Worm (Caenorhabditis elegans) whole organism, L1 larva: Measurements from ENCODE around the gene ZK637.14.
A peak's percentile ranks its signal among the peaks of the same experiment; 100 is the strongest.

Experiments used
- C04F5.9 ChIP-seq: sonication (generic microtip); optimal IDR thresholded peaks from 2 replicates; lab custom pipeline; 2016; ENCODE audit warnings: missing genetic modification characterization, missing compliant biosample characterization
- alr-1 ChIP-seq: fragments of 200-800 bp; sonication (Bioruptor generic); optimal IDR thresholded peaks from 2 replicates; lab custom pipeline; 2018; ENCODE audit warnings: borderline replicate concordance, mild to moderate bottlenecking, missing genetic modification characterization, missing compliant biosample characterization
- ama-1 ChIP-seq: fragments of 150-350 bp; optimal IDR thresholded peaks from 2 replicates; lab custom pipeline; 2014
- blmp-1 ChIP-seq: fragments of 150-350 bp; optimal IDR thresholded peaks from 2 replicates; lab custom pipeline; 2014; ENCODE audit warnings: missing biosample characterization, missing genetic modification characterization
- ceh-82 ChIP-seq, 3 experiments: fragments of 150-350 bp in 1 of 3; sonication (generic microtip) in 2 of 3; optimal IDR thresholded peaks; 2 replicates each; lab custom pipeline; 2014 to 2017; ENCODE audit warnings: missing biosample characterization in 3 of 3, missing genetic modification characterization in 3 of 3
- ceh-88 ChIP-seq: fragments of 200-800 bp; sonication (Bioruptor generic); IDR thresholded peaks from 2 replicates; pipeline ENCODE4 v1.3.6; 2022; ENCODE audit warnings: missing genetic modification characterization, missing compliant biosample characterization
- ces-1 ChIP-seq: fragments of 150-350 bp; optimal IDR thresholded peaks from 2 replicates; lab custom pipeline; 2014; ENCODE audit warnings: missing biosample characterization, missing genetic modification reagents, missing genetic modification characterization
- dpl-1 ChIP-seq, 3 experiments: fragments of 150-350 bp in 2 of 3; sonication (generic microtip) in 1 of 3; optimal IDR thresholded peaks; 2 replicates each; lab custom pipeline; 2014 to 2017; ENCODE audit warnings: missing biosample characterization in 3 of 3, missing genetic modification characterization in 3 of 3, missing genetic modification reagents in 3 of 3
- dsc-1 ChIP-seq: sonication (generic microtip); optimal IDR thresholded peaks from 2 replicates; lab custom pipeline; 2016; ENCODE audit warnings: mild to moderate bottlenecking, missing genetic modification characterization, missing compliant biosample characterization
- efl-1 ChIP-seq, 4 experiments: fragments of 150-350 bp; optimal IDR thresholded peaks in 3 of 4; peaks in 1 of 4; 1 replicate in 1 of 4; 2 replicates in 3 of 4; lab custom pipeline; 2014; ENCODE audit warnings: missing biosample characterization in 2 of 4, missing genetic modification characterization in 2 of 4, missing genetic modification reagents in 2 of 4
- irx-1 ChIP-seq: sonication (generic microtip); optimal IDR thresholded peaks from 2 replicates; lab custom pipeline; 2016; ENCODE audit warnings: missing genetic modification characterization, missing compliant biosample characterization
- isw-1 ChIP-seq: fragments of 200-800 bp; sonication (Bioruptor generic); IDR thresholded peaks from 2 replicates; pipeline ENCODE4 v1.3.6; 2022; ENCODE audit warnings: missing genetic modification characterization, missing compliant biosample characterization
- lin-13 ChIP-seq: fragments of 150-350 bp; optimal IDR thresholded peaks from 2 replicates; lab custom pipeline; 2014; ENCODE audit warnings: missing biosample characterization, missing genetic modification reagents, missing genetic modification characterization
- lin-14 ChIP-seq: fragments of 200-800 bp; sonication (Bioruptor generic); optimal IDR thresholded peaks from 2 replicates; lab custom pipeline; 2018; ENCODE audit warnings: mild to moderate bottlenecking, missing genetic modification characterization, moderate library complexity, missing compliant biosample characterization
- lin-15B ChIP-seq: fragments of 150-350 bp; sonication (generic microtip); optimal IDR thresholded peaks from 3 replicates; lab custom pipeline; 2014; ENCODE audit warnings: missing biosample characterization, missing genetic modification characterization
- lin-35 ChIP-seq, 2 experiments: fragments of 150-350 bp; optimal IDR thresholded peaks; 2 replicates each; lab custom pipeline; 2014; ENCODE audit warnings: missing biosample characterization in 2 of 2, missing genetic modification characterization in 2 of 2, missing genetic modification reagents in 2 of 2
- lsy-2 ChIP-seq, 2 experiments: fragments of 150-350 bp; optimal IDR thresholded peaks; 2 replicates each; lab custom pipeline; 2014; ENCODE audit warnings: missing biosample characterization in 2 of 2, missing genetic modification characterization in 2 of 2
- mep-1 ChIP-seq: fragments of 150-350 bp; optimal IDR thresholded peaks from 2 replicates; lab custom pipeline; 2014; ENCODE audit warnings: missing biosample characterization, missing genetic modification characterization
- nhr-11 ChIP-seq: fragments of 150-350 bp; optimal IDR thresholded peaks from 2 replicates; lab custom pipeline; 2014; ENCODE audit warnings: missing biosample characterization, missing genetic modification characterization
- nhr-19 ChIP-seq: fragments of 200-800 bp; sonication (Bioruptor generic); conservative IDR thresholded peaks from 2 replicates; pipeline ENCODE4 v1.3.6; 2022; ENCODE audit warnings: missing genetic modification characterization, missing compliant biosample characterization
- nhr-20 ChIP-seq: sonication (generic microtip); optimal IDR thresholded peaks from 2 replicates; lab custom pipeline; 2016; ENCODE audit warnings: mild to moderate bottlenecking, missing genetic modification characterization, missing compliant biosample characterization
- nhr-237 ChIP-seq: fragments of 150-350 bp; optimal IDR thresholded peaks from 2 replicates; lab custom pipeline; 2014; ENCODE audit warnings: missing biosample characterization, missing genetic modification characterization
- nhr-28 ChIP-seq: fragments of 150-350 bp; optimal IDR thresholded peaks from 2 replicates; lab custom pipeline; 2014; ENCODE audit warnings: missing biosample characterization, missing genetic modification characterization
- nhr-47 ChIP-seq: sonication (generic microtip); optimal IDR thresholded peaks from 2 replicates; lab custom pipeline; 2016; ENCODE audit warnings: mild to moderate bottlenecking, missing genetic modification characterization, moderate library complexity, missing compliant biosample characterization
- nhr-71 ChIP-seq: sonication (generic microtip); optimal IDR thresholded peaks from 2 replicates; lab custom pipeline; 2016; ENCODE audit warnings: mild to moderate bottlenecking, missing genetic modification characterization, moderate library complexity, missing compliant biosample characterization
- nhr-84 ChIP-seq: sonication (generic microtip); optimal IDR thresholded peaks from 2 replicates; lab custom pipeline; 2017; ENCODE audit warnings: missing biosample characterization, missing genetic modification characterization
- pag-3 ChIP-seq: sonication (generic microtip); optimal IDR thresholded peaks from 2 replicates; lab custom pipeline; 2017; ENCODE audit warnings: missing genetic modification characterization, mild to moderate bottlenecking, missing compliant biosample characterization, antibody characterized with exemption, borderline replicate concordance; ENCODE audit not compliant: insufficient read depth
- snpc-4 ChIP-seq: fragments of 150-350 bp; optimal IDR thresholded peaks from 2 replicates; lab custom pipeline; 2014; ENCODE audit warnings: missing biosample characterization, missing genetic modification characterization
- snu-23 ChIP-seq: sonication (generic microtip); optimal IDR thresholded peaks from 2 replicates; lab custom pipeline; 2016; ENCODE audit warnings: missing genetic modification characterization, missing compliant biosample characterization
- sox-4 ChIP-seq: sonication (generic microtip); optimal IDR thresholded peaks from 2 replicates; lab custom pipeline; 2016; ENCODE audit warnings: missing genetic modification characterization, missing compliant biosample characterization
- sptf-1 ChIP-seq: fragments of 150-350 bp; optimal IDR thresholded peaks from 2 replicates; lab custom pipeline; 2014; ENCODE audit warnings: missing biosample characterization, missing genetic modification characterization
- sup-37 ChIP-seq: fragments of 200-800 bp; sonication (Bioruptor generic); optimal IDR thresholded peaks from 2 replicates; lab custom pipeline; 2018; ENCODE audit warnings: mild to moderate bottlenecking, missing genetic modification characterization, missing compliant biosample characterization
- unc-130 ChIP-seq: fragments of 150-350 bp; optimal IDR thresholded peaks from 2 replicates; lab custom pipeline; 2017; ENCODE audit warnings: missing biosample characterization, missing genetic modification characterization, inconsistent platforms
- unc-30 ChIP-seq: sonication (generic microtip); optimal IDR thresholded peaks from 2 replicates; lab custom pipeline; 2017; ENCODE audit warnings: missing biosample characterization, missing genetic modification characterization
- unc-62 ChIP-seq: fragments of 150-350 bp; optimal IDR thresholded peaks from 2 replicates; lab custom pipeline; 2014; ENCODE audit warnings: missing biosample characterization, missing genetic modification reagents, missing genetic modification characterization
- unc-86 ChIP-seq: sonication (generic microtip); optimal IDR thresholded peaks from 2 replicates; lab custom pipeline; 2016; ENCODE audit warnings: missing genetic modification characterization, missing compliant biosample characterization
- vab-15 ChIP-seq: sonication (generic microtip); optimal IDR thresholded peaks from 2 replicates; lab custom pipeline; 2017; ENCODE audit warnings: missing genotype, mild to moderate bottlenecking, missing genetic modification characterization, missing compliant biosample characterization
- zag-1 ChIP-seq: fragments of 150-350 bp; optimal IDR thresholded peaks from 2 replicates; lab custom pipeline; 2014; ENCODE audit warnings: missing biosample characterization, missing genetic modification characterization

ZK637.14 gene

DNA sequence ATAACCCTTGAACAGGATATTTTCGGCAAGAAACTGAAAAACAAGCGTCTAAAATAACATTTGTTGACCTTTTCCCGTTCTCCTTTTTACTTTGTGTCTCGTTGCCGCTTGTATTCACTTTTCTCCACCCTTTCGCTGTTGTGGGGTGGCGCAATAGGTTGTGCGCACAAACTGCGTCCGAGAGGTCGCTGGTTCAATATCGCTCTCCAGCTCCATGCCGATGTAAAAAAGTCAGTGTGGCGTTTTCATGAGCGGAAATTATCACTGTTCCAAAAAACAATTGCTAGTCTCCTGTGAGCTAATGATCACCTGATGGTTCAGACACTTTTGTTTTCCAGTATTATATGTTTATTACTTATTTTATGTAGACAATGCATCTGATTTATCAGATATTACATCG, 48.6 kb upstream of the ZK637.14 start (continued):
- TF ChIP-seq blmp-1 (tag; lab: Kevin White, UChicago), result peak; percentile 12
- no peak for TF ChIP-seq alr-1 (tag; lab: Kevin White, UChicago)
- peak; percentile 61 for TF ChIP-seq unc-86 (tag; lab: Kevin White, UChicago)
- peak; percentile 32 for TF ChIP-seq unc-130
- peak; percentile 65 for TF ChIP-seq dsc-1 (tag; lab: Kevin White, UChicago)
- peak; percentile 34 for TF ChIP-seq sox-4
- peak; percentile 83 for TF ChIP-seq nhr-47
- no peak for TF ChIP-seq ces-1
- peak; percentile 32; the same call in 1 of the 2 replicates for TF ChIP-seq ceh-88
- peak; percentile 35 for TF ChIP-seq isw-1
- TF ChIP-seq nhr-19 (GFP tag; lab: Robert Waterston, UW), result peak; percentile 76
- TF ChIP-seq lsy-2 (tag; optimal IDR thresholded peaks at IDR 0.05; lab: Kevin White, UChicago), result peak; percentile 72 to 85
- no peak for TF ChIP-seq vab-15

DNA sequence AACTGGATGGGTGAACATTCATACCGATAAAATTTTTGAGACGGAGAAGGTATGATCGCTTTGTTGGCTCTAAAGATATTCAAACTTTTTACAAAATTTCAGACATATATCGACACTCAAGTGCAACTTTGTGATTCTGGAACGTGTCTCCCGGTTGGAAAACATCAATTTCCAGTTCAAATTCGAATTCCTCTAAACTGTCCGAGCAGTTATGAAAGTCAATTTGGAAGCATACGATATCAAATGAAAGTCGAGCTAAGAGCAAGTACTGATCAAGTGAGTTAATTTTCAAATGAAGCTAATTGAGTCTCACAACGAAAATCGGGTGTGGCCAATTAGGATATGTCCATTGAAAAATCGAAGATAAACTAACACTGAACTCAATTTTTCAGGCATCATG, 45.4 kb upstream of the ZK637.14 start:
- TF ChIP-seq lin-35 (GFP tag; optimal IDR thresholded peaks at IDR 0.05; lab: Kevin White, UChicago) (no peak), nhr-11 (tag; lab: Kevin White, UChicago) (no peak), efl-1 (optimal IDR thresholded peaks at IDR 0.05; lab: Kevin White, UChicago) (no peak), efl-1 (GFP tag; optimal IDR thresholded peaks at IDR 0.05 in 1 of 2; lab: Kevin White, UChicago) (peak in 1 of 2 experiments; percentile 91)
- TF ChIP-seq, all 84 proteins: peak for 1

DNA sequence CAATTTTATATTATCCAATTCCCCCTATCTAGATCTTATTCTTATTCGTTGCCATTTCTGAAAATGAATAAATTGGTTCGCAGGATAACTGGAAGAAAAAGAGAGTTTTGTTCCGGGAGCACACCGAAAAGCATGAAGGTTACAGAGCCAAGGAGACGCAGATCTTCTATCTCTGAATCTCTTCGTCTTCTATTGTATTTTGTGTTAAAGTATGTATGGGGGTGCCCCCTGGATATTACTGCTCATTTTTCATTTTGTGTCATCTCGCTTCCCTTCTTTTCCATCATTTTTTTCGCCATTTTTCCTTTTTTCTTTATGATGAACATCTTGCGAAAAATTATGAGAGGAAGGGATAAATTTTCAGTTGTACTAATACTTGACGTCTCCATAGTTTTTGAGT, 44.7 kb upstream of the ZK637.14 start:
- TF ChIP-seq nhr-84 (tag; lab: Kevin White, UChicago), result no peak
- TF ChIP-seq nhr-28, result no peak
- no peak for TF ChIP-seq sup-37 (GFP tag; lab: Kevin White, UChicago)
- TF ChIP-seq lsy-2 (tag; optimal IDR thresholded peaks at IDR 0.05; lab: Kevin White, UChicago), result peak in 1 of 2 experiments; percentile 21
- TF ChIP-seq nhr-71 (tag; lab: Kevin White, UChicago), result peak; percentile 0
- TF ChIP-seq ceh-82 (tag; optimal IDR thresholded peaks at IDR 0.05; lab: Kevin White, UChicago), result peak in 1 of 3 experiments; percentile 14
- TF ChIP-seq lin-14, result peak; percentile 54
- TF ChIP-seq efl-1 (optimal IDR thresholded peaks at IDR 0.05; lab: Kevin White, UChicago), result no peak
- no peak for TF ChIP-seq efl-1 (GFP tag; optimal IDR thresholded peaks at IDR 0.05 in 1 of 2; lab: Kevin White, UChicago)
- no peak for TF ChIP-seq unc-86 (tag; lab: Kevin White, UChicago)
- no peak for TF ChIP-seq sptf-1 (tag; lab: Kevin White, UChicago)

DNA sequence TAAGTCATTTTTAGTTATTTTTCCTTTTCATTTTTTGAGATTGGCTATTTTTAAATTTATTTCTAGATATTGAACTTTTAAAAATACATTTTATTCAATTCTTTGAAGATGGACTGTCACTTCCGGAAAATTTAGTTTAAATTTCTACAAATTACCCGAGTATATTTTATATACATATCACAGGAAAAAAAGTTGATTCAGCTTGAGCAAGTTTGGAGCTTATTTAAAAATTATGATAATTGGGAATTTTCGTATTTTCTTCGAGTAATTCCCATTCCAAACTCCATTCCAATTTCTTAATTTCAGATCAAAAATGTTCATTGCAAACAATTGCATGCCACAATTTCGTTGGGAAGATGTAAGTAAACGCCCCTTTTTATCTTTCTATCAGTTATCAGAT, 40.8 kb upstream of the ZK637.14 start, which contains the start of gene arrd-15:
arrd-15 (plus strand) TSS at position 301 of the 400 bp plus-strand sequence.
- TF ChIP-seq C04F5.9 (tag; lab: Kevin White, UChicago) (no peak), vab-15 (no peak), lin-14 (no peak), unc-30 (tag; lab: Kevin White, UChicago) (no peak), lin-13 (GFP tag; lab: Kevin White, UChicago) (no peak), ama-1 (no peak), zag-1 (no peak), dsc-1 (tag; lab: Kevin White, UChicago) (no peak), nhr-237 (tag; lab: Kevin White, UChicago) (no peak), lin-15B (tag; lab: Kevin White, UChicago) (no peak), irx-1 (tag; lab: Kevin White, UChicago) (no peak), unc-62 (no peak), pag-3 (no peak), mep-1 (no peak)
- TF ChIP-seq, all 84 proteins: peak for 0

DNA sequence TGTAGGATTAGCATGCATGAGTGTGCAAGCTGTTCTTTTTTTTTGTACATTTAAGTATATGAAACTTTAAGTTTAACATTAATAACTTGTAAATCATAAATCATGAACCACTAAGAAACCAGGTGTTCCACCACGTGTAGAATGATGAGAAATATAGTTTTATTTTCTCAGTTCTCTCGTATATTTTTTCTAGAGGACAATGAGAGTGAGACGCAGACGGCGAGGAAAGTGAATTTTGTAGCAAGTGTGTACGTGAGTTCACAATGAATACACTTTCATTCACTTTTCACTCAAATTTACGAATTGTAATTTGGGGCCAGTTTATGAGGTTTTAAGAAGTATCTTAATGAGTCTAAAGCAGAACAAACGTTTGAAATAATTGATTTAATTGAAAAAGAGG, 37.6 kb upstream of the ZK637.14 start:
- TF ChIP-seq snu-23 (GFP tag; lab: Kevin White, UChicago), result peak; percentile 20
- TF ChIP-seq snpc-4 (tag; lab: Kevin White, UChicago), result no peak
- TF ChIP-seq nhr-20 (tag; lab: Kevin White, UChicago), result peak; percentile 50
- TF ChIP-seq nhr-71 (tag; lab: Kevin White, UChicago), result peak; percentile 13
- peak; percentile 62 for TF ChIP-seq lin-14
- TF ChIP-seq blmp-1 (tag; lab: Kevin White, UChicago), result peak; percentile 87
- TF ChIP-seq unc-62, result no peak
- TF ChIP-seq mep-1, result peak; percentile 33
- TF ChIP-seq dpl-1 (GFP tag; optimal IDR thresholded peaks at IDR 0.05; lab: Kevin White, UChicago), result peak in 2 of 3 experiments; percentile 6 to 26
- TF ChIP-seq, all 84 proteins: peak for 7
